Fruit fly (Drosophila melanogaster): ENCODE results near the gene CG32221.

DNA sequence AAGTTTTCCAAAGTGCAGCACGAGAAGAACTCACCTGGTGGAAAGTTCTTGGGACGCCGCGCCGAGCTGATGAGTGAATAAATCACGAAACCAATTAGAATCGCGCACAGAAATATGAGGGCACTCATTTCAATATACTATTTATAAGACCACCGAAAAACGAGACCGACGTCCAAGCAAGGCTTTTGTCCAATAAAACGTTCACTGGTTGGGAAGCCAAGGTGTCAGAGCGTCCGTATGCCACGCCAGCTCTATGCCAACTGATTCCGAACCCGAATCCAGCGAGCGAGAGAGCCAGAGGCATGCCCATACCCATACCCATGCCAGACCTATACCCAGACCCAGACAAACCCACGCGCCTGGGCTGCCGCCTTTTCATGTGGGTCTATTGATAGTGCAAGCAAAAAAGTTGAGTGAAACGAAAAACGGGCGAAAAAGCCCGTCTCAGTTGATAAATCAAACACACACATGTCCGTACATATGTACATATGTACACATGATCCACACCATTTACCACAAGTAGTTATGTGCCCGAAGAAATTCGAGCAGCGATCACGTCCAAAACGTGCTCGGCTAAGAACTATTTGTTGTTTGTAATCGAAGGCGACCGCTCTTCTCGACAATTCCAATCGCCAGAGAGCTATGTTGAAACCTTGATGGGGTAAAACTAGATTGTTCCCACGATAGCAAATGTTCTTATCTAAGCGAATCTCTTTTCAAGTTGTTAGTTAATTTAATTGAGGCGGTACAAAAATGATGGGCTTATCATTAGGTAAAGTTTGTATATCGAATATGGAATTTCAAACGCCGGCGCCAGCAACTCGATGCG is 21.2 kb upstream of the CG32221 start, which contains the start of gene Cyp305a1:
- no peak for TF ChIP-seq cic (GFP tag; optimal IDR thresholded peaks at IDR 0.05)
- no peak for TF ChIP-seq Hr96 (GFP tag; optimal IDR thresholded peaks at IDR 0.05)
- no peak for TF ChIP-seq CG14711 (tag; optimal IDR thresholded peaks at IDR 0.05)
- TF ChIP-seq toe (GFP tag; optimal IDR thresholded peaks at IDR 0.05): no peak
- TF ChIP-seq CG12768 (GFP tag; optimal IDR thresholded peaks at IDR 0.05): peak; percentile 3
- no peak for TF ChIP-seq CG7101 (tag; optimal IDR thresholded peaks at IDR 0.05)
- no peak for TF ChIP-seq ovo (GFP tag; optimal IDR thresholded peaks at IDR 0.05)
- TF ChIP-seq Crg-1 (GFP tag; optimal IDR thresholded peaks at IDR 0.05): no peak
- no peak for TF ChIP-seq CG5204 (GFP tag; optimal IDR thresholded peaks at IDR 0.05)
- TF ChIP-seq cnc (optimal IDR thresholded peaks at IDR 0.05): no peak
- TF ChIP-seq CG33017 (tag; optimal IDR thresholded peaks at IDR 0.05): no peak
- TF ChIP-seq tj (GFP tag; optimal IDR thresholded peaks at IDR 0.05): peak; percentile 48
